Fruit fly (Drosophila melanogaster): ENCODE measurements around the gene Madm.

The Madm gene

dm6 chr3R:5705469-5706067 lies 36.7 kb upstream of the Madm start (continued):
- TF ChIP-seq CG9609 (GFP tag; optimal IDR thresholded peaks at IDR 0.05) (peak; percentile 1), CG12744 (GFP tag; optimal IDR thresholded peaks at IDR 0.05) (no peak), sens-2 (GFP tag; IDR thresholded peaks at IDR 0.05) (no peak), Bteb2 (GFP tag; optimal IDR thresholded peaks at IDR 0.05) (peak; percentile 7), CG9932 (GFP tag; IDR thresholded peaks at IDR 0.05) (peak; percentile 46; the same call in 1 of the 2 replicates), amos (GFP tag; IDR thresholded peaks at IDR 0.05; ENCODE audit: partially characterized antibody) (no peak), CG11093 (GFP tag; IDR thresholded peaks at IDR 0.05) (no peak), CG7357 (GFP tag; IDR thresholded peaks at IDR 0.05) (peak; percentile 38; the same call in 1 of the 3 replicates), wdn (GFP tag; IDR thresholded peaks at IDR 0.05) (no peak), sisA (GFP tag; IDR thresholded peaks at IDR 0.05) (peak; percentile 39; the same call in 1 of the 2 replicates), CG15011 (GFP tag; optimal IDR thresholded peaks at IDR 0.05) (peak; percentile 47), Dref (GFP tag; IDR thresholded peaks at IDR 0.05) (no peak), CG1233 (GFP tag; optimal IDR thresholded peaks at IDR 0.05) (peak; percentile 67), Bdp1 (GFP tag; optimal IDR thresholded peaks at IDR 0.05) (no peak), CG10209 (GFP tag; optimal IDR thresholded peaks at IDR 0.05) (peak; percentile 64), CHES-1-like (GFP tag; optimal IDR thresholded peaks at IDR 0.05) (peak; percentile 26), CG11504 (tag; optimal IDR thresholded peaks at IDR 0.05) (no peak), hth (optimal IDR thresholded peaks at IDR 0.05) (no peak), ro (GFP tag; IDR thresholded peaks at IDR 0.05) (no peak), pita (GFP tag; optimal IDR thresholded peaks at IDR 0.05) (no peak), bsh (GFP tag; optimal IDR thresholded peaks at IDR 0.05) (peak in 1 of 2 experiments; percentile 76), CG15269 (tag; optimal IDR thresholded peaks at IDR 0.05) (peak; percentile 79), CG5180 (GFP tag; optimal IDR thresholded peaks at IDR 0.05) (no peak), exex (tag; optimal IDR thresholded peaks at IDR 0.05) (no peak), az2 (GFP tag; optimal IDR thresholded peaks at IDR 0.05) (peak; percentile 58), her (GFP tag; optimal IDR thresholded peaks at IDR 0.05) (no peak), sna (GFP tag; IDR thresholded peaks at IDR 0.05; ENCODE audit: partially characterized antibody) (no peak), CG6254 (GFP tag; optimal IDR thresholded peaks at IDR 0.05) (peak; percentile 64), jumu (GFP tag; optimal IDR thresholded peaks at IDR 0.05) (no peak), klu (GFP tag; IDR thresholded peaks at IDR 0.05) (peak; percentile 38; the same call in 1 of the 2 replicates), CG14965 (GFP tag; optimal IDR thresholded peaks at IDR 0.05; ENCODE audit: borderline replicate concordance) (no peak), Poxn (GFP tag; IDR thresholded peaks at IDR 0.05) (no peak), rib (GFP tag; IDR thresholded peaks at IDR 0.05) (no peak), CG12391 (tag; optimal IDR thresholded peaks at IDR 0.05) (peak; percentile 73), eve (GFP tag; optimal IDR thresholded peaks at IDR 0.05) (no peak), CG11695 (GFP tag; IDR thresholded peaks at IDR 0.05) (peak; percentile 77), lmd (GFP tag; IDR thresholded peaks at IDR 0.05) (peak; percentile 73), crp (GFP tag; optimal IDR thresholded peaks at IDR 0.05) (no peak), HLH4C (GFP tag; IDR thresholded peaks at IDR 0.05; ENCODE audit: partially characterized antibody) (no peak), Mrtf (GFP tag; IDR thresholded peaks at IDR 0.05) (peak; percentile 23; the same call in 1 of the 3 replicates), CG7839 (tag; optimal IDR thresholded peaks at IDR 0.05) (peak; percentile 74), H15 (GFP tag; IDR thresholded peaks at IDR 0.05) (0 out of 3 replicates have a peak, but pooled peaks have one; percentile 25), Oaz (GFP tag; IDR thresholded peaks at IDR 0.05) (no peak), TFAM (GFP tag; optimal IDR thresholded peaks at IDR 0.05) (no peak), Chrac-16 (GFP tag; optimal IDR thresholded peaks at IDR 0.05) (peak; percentile 48), Antp (GFP tag; optimal IDR thresholded peaks at IDR 0.05) (no peak), CG13287 (GFP tag; IDR thresholded peaks at IDR 0.05; ENCODE audit: partially characterized antibody) (no peak), CG10274 (GFP tag; optimal IDR thresholded peaks at IDR 0.05) (peak; percentile 19), Camta (GFP tag; optimal IDR thresholded peaks at IDR 0.05) (peak; percentile 36), hb (GFP tag; IDR thresholded peaks at IDR 0.05; ENCODE audit: partially characterized antibody) (no peak)

Measured in whole organism, embryonic.